Worm (Caenorhabditis elegans) whole organism, young adult: ENCODE measurements around the gene nhr-277.

Source experiments
- B0019.2 ChIP-seq: fragments of 200-800 bp; sonication (Bioruptor generic); conservative IDR thresholded peaks from 2 replicates; pipeline ENCODE4 v1.3.6; 2022; ENCODE audit warnings: missing genetic modification reagents, missing genetic modification characterization, missing compliant biosample characterization
- F10E7.11 ChIP-seq: sonication (generic microtip); optimal IDR thresholded peaks from 2 replicates; lab custom pipeline; 2017; ENCODE audit warnings: mild to moderate bottlenecking, missing genetic modification characterization, moderate library complexity, missing compliant biosample characterization
- F33H1.4 ChIP-seq: fragments of 200-800 bp; sonication (Bioruptor generic); IDR thresholded peaks from 2 replicates; pipeline ENCODE4 v1.3.6; 2022; ENCODE audit warnings: missing genetic modification reagents, missing genetic modification characterization, missing compliant biosample characterization
- F55B11.4 ChIP-seq: sonication (generic microtip); optimal IDR thresholded peaks from 2 replicates; lab custom pipeline; 2016; ENCODE audit warnings: missing compliant biosample characterization, missing genetic modification characterization, borderline replicate concordance; ENCODE audit not compliant: insufficient read depth
- F57C9.4 ChIP-seq: sonication (generic microtip); optimal IDR thresholded peaks from 2 replicates; lab custom pipeline; 2017; ENCODE audit warnings: mild to moderate bottlenecking, missing genetic modification characterization, missing compliant biosample characterization
- K12H6.12 ChIP-seq: fragments of 200-800 bp; sonication (Bioruptor generic); optimal IDR thresholded peaks from 2 replicates; lab custom pipeline; 2018; ENCODE audit warnings: mild to moderate bottlenecking, missing genetic modification characterization, missing compliant biosample characterization
- Y53F4B.3 ChIP-seq: fragments of 200-800 bp; sonication (Bioruptor generic); IDR thresholded peaks from 2 replicates; pipeline ENCODE4 v1.3.6; 2022; ENCODE audit warnings: missing genetic modification reagents, missing genetic modification characterization, missing compliant biosample characterization
- Y95B8A.8 ChIP-seq: fragments of 200-800 bp; sonication (Bioruptor generic); IDR thresholded peaks from 2 replicates; pipeline ENCODE4 v1.3.6; 2022; ENCODE audit warnings: missing genetic modification reagents, missing genetic modification characterization, missing compliant biosample characterization
- ZK185.1 ChIP-seq: sonication (generic microtip); optimal IDR thresholded peaks from 2 replicates; lab custom pipeline; 2016; ENCODE audit warnings: mild to moderate bottlenecking, missing genetic modification characterization, missing compliant biosample characterization; ENCODE audit not compliant: poor library complexity, severe bottlenecking
- akir-1 ChIP-seq: fragments of 200-800 bp; sonication (Bioruptor generic); optimal IDR thresholded peaks from 2 replicates; lab custom pipeline; 2018; ENCODE audit warnings: mild to moderate bottlenecking, missing genetic modification characterization, moderate library complexity, missing compliant biosample characterization
- ama-1 ChIP-seq, 3 experiments: fragments of 150-350 bp in 1 of 3; sonication (generic microtip) in 2 of 3; optimal IDR thresholded peaks; 2 replicates each; lab custom pipeline; 2014 to 2018; ENCODE audit warnings: missing biosample characterization in 2 of 3, missing genetic modification characterization in 2 of 3, missing genetic modification reagents in 2 of 3
- aptf-2 ChIP-seq: fragments of 200-800 bp; sonication (Bioruptor generic); conservative IDR thresholded peaks from 2 replicates; pipeline ENCODE4 v1.3.6; 2022; ENCODE audit warnings: missing genetic modification reagents, missing genetic modification characterization, missing compliant biosample characterization
- aptf-3 ChIP-seq: fragments of 200-800 bp; sonication (Bioruptor generic); IDR thresholded peaks from 2 replicates; pipeline ENCODE4 v1.3.6; 2022; ENCODE audit warnings: missing genetic modification characterization, missing compliant biosample characterization
- atf-7 ChIP-seq: sonication (generic microtip); optimal IDR thresholded peaks from 2 replicates; lab custom pipeline; 2017; ENCODE audit warnings: mild to moderate bottlenecking, missing genetic modification characterization, missing compliant biosample characterization
- athp-1 ChIP-seq: sonication (generic microtip); optimal IDR thresholded peaks from 2 replicates; lab custom pipeline; 2017; ENCODE audit warnings: mild to moderate bottlenecking, missing genetic modification characterization, missing compliant biosample characterization
- attf-5 ChIP-seq: fragments of 200-800 bp; sonication (Bioruptor generic); optimal IDR thresholded peaks from 2 replicates; lab custom pipeline; 2018; ENCODE audit warnings: mild to moderate bottlenecking, missing genetic modification characterization, missing compliant biosample characterization
- bed-2 ChIP-seq: fragments of 200-800 bp; sonication (Bioruptor generic); IDR thresholded peaks from 2 replicates; pipeline ENCODE4 v1.3.6; 2022; ENCODE audit warnings: missing genetic modification reagents, missing genetic modification characterization, missing compliant biosample characterization
- ceh-58 ChIP-seq: fragments of 200-800 bp; sonication (Bioruptor generic); IDR thresholded peaks from 2 replicates; pipeline ENCODE4 v1.3.6; 2022; ENCODE audit warnings: missing genetic modification characterization, missing compliant biosample characterization
- ceh-79 ChIP-seq: sonication (generic microtip); optimal IDR thresholded peaks from 2 replicates; lab custom pipeline; 2017; ENCODE audit warnings: mild to moderate bottlenecking, missing genetic modification characterization, missing compliant biosample characterization
- chd-7 ChIP-seq: sonication (generic microtip); optimal IDR thresholded peaks from 2 replicates; lab custom pipeline; 2016; ENCODE audit warnings: mild to moderate bottlenecking, missing genetic modification characterization, moderate library complexity, missing compliant biosample characterization
- die-1 ChIP-seq: sonication (generic microtip); optimal IDR thresholded peaks from 2 replicates; lab custom pipeline; 2016; ENCODE audit warnings: missing genotype, mild to moderate bottlenecking, missing genetic modification characterization, missing compliant biosample characterization
- dox-1 ChIP-seq: fragments of 200-800 bp; sonication (Bioruptor generic); IDR thresholded peaks from 2 replicates; pipeline ENCODE4 v1.3.6; 2022; ENCODE audit warnings: missing genetic modification reagents, missing genetic modification characterization, missing compliant biosample characterization
- dpff-1 ChIP-seq: sonication (generic microtip); optimal IDR thresholded peaks from 2 replicates; lab custom pipeline; 2017; ENCODE audit warnings: mild to moderate bottlenecking, missing genetic modification characterization, missing compliant biosample characterization
- dpl-1 ChIP-seq: fragments of 150-350 bp; optimal IDR thresholded peaks from 2 replicates; lab custom pipeline; 2014; ENCODE audit warnings: missing biosample characterization, missing genetic modification reagents, missing genetic modification characterization
- efl-1 ChIP-seq: fragments of 150-350 bp; optimal IDR thresholded peaks from 2 replicates; lab custom pipeline; 2014; ENCODE audit warnings: missing biosample characterization, missing genetic modification reagents, missing genetic modification characterization
- egl-44 ChIP-seq: fragments of 200-800 bp; sonication (Bioruptor generic); IDR thresholded peaks from 2 replicates; pipeline ENCODE4 v1.3.6; 2022; ENCODE audit warnings: missing genetic modification reagents, missing genetic modification characterization, missing compliant biosample characterization
- egrh-3 ChIP-seq: fragments of 200-800 bp; sonication (Bioruptor generic); IDR thresholded peaks from 2 replicates; pipeline ENCODE4 v1.3.6; 2022; ENCODE audit warnings: missing genetic modification reagents, missing genetic modification characterization, missing compliant biosample characterization
- ekl-4 ChIP-seq: fragments of 200-800 bp; sonication (Bioruptor generic); IDR thresholded peaks from 2 replicates; pipeline ENCODE4 v1.3.6; 2022; ENCODE audit warnings: missing genetic modification reagents, missing genetic modification characterization, missing compliant biosample characterization
- ets-4 ChIP-seq: fragments of 200-800 bp; sonication (Bioruptor generic); optimal IDR thresholded peaks from 2 replicates; lab custom pipeline; 2018; ENCODE audit warnings: mild to moderate bottlenecking, missing genetic modification characterization, missing compliant biosample characterization
- fkh-3 ChIP-seq: sonication (generic microtip); optimal IDR thresholded peaks from 2 replicates; lab custom pipeline; 2016; ENCODE audit warnings: mild to moderate bottlenecking, missing genetic modification characterization, missing compliant biosample characterization
- gei-17 ChIP-seq: fragments of 200-800 bp; sonication (Bioruptor generic); optimal IDR thresholded peaks from 2 replicates; lab custom pipeline; 2018; ENCODE audit warnings: mild to moderate bottlenecking, missing genetic modification characterization, missing compliant biosample characterization
- hmg-20 ChIP-seq: fragments of 200-800 bp; sonication (Bioruptor generic); IDR thresholded peaks from 2 replicates; pipeline ENCODE4 v1.3.6; 2022; ENCODE audit warnings: missing genetic modification reagents, missing genetic modification characterization, missing compliant biosample characterization
- lag-1 ChIP-seq: fragments of 200-800 bp; sonication (Bioruptor generic); IDR thresholded peaks from 2 replicates; pipeline ENCODE4 v1.3.6; 2022; ENCODE audit warnings: missing genetic modification reagents, missing genetic modification characterization, missing compliant biosample characterization
- lin-40 ChIP-seq: sonication (generic microtip); optimal IDR thresholded peaks from 2 replicates; lab custom pipeline; 2016; ENCODE audit warnings: missing genetic modification characterization, mild to moderate bottlenecking, missing compliant biosample characterization, missing genotype, missing genetic modification reagents
- lsl-1 ChIP-seq: fragments of 200-800 bp; sonication (Bioruptor generic); optimal IDR thresholded peaks from 2 replicates; lab custom pipeline; 2018; ENCODE audit warnings: mild to moderate bottlenecking, missing genetic modification characterization, moderate library complexity, missing compliant biosample characterization
- madf-10 ChIP-seq: sonication (generic microtip); optimal IDR thresholded peaks from 2 replicates; lab custom pipeline; 2016; ENCODE audit warnings: mild to moderate bottlenecking, missing genetic modification characterization, missing compliant biosample characterization
- madf-3 ChIP-seq: fragments of 200-800 bp; sonication (Bioruptor generic); IDR thresholded peaks from 2 replicates; pipeline ENCODE4 v1.3.6; 2022; ENCODE audit warnings: missing genetic modification reagents, missing genetic modification characterization, missing compliant biosample characterization
- madf-8 ChIP-seq: fragments of 200-800 bp; sonication (Bioruptor generic); conservative IDR thresholded peaks from 2 replicates; pipeline ENCODE4 v1.3.6; 2022; ENCODE audit warnings: missing genetic modification reagents, missing genetic modification characterization, missing compliant biosample characterization
- mcd-1 ChIP-seq: fragments of 200-800 bp; sonication (Bioruptor generic); IDR thresholded peaks from 2 replicates; pipeline ENCODE4 v1.3.6; 2022; ENCODE audit warnings: missing genetic modification reagents, missing genetic modification characterization, missing compliant biosample characterization
- nhr-27 ChIP-seq: fragments of 200-800 bp; sonication (Bioruptor generic); optimal IDR thresholded peaks from 2 replicates; lab custom pipeline; 2018; ENCODE audit warnings: mild to moderate bottlenecking, missing genetic modification characterization, moderate library complexity, missing compliant biosample characterization
- rcor-1 ChIP-seq: fragments of 200-800 bp; sonication (Bioruptor generic); IDR thresholded peaks from 2 replicates; pipeline ENCODE4 v1.3.6; 2022; ENCODE audit warnings: missing genetic modification reagents, missing genetic modification characterization, missing compliant biosample characterization
- tbp1 ChIP-seq: fragments of 200-800 bp; sonication (Bioruptor generic); optimal IDR thresholded peaks from 2 replicates; lab custom pipeline; 2018; ENCODE audit warnings: mild to moderate bottlenecking, missing genetic modification characterization, missing compliant biosample characterization
- unc-62 ChIP-seq: fragments of 150-350 bp; optimal IDR thresholded peaks from 2 replicates; lab custom pipeline; 2014; ENCODE audit warnings: missing biosample characterization, missing genetic modification reagents, missing genetic modification characterization
- ztf-22 ChIP-seq: fragments of 200-800 bp; sonication (Bioruptor generic); optimal IDR thresholded peaks from 2 replicates; lab custom pipeline; 2018; ENCODE audit warnings: mild to moderate bottlenecking, missing genetic modification characterization, moderate library complexity, missing compliant biosample characterization
- ztf-25 ChIP-seq: fragments of 200-800 bp; sonication (Bioruptor generic); IDR thresholded peaks from 2 replicates; pipeline ENCODE4 v1.3.6; 2022; ENCODE audit warnings: missing genetic modification reagents, missing genetic modification characterization, missing compliant biosample characterization
- ztf-26 ChIP-seq: sonication (generic microtip); optimal IDR thresholded peaks from 2 replicates; lab custom pipeline; 2017; ENCODE audit warnings: missing genetic modification characterization, missing compliant biosample characterization

nhr-277 gene

ce11 chrIV:2708329-2708965 lies 34.3 kb upstream of the nhr-277 start (continued):
- TF ChIP-seq madf-10 = peak; percentile 65

- TF ChIP-seq gei-17 (peak; percentile 20), ceh-58 (no peak), bed-2 (no peak), die-1 (tag; lab: Kevin White, UChicago) (no peak), madf-3 (GFP tag; lab: Robert Waterston, UW) (peak; percentile 60; the same call in 1 of the 2 replicates), ztf-25 (GFP tag; lab: Robert Waterston, UW) (no peak), atf-7 (peak; percentile 65), rcor-1 (no peak), madf-8 (GFP tag; lab: Robert Waterston, UW) (no peak), ceh-79 (tag; lab: Kevin White, UChicago) (no peak), dpff-1 (tag; lab: Kevin White, UChicago) (no peak), lsl-1 (GFP tag; lab: Kevin White, UChicago) (no peak), athp-1 (no peak), lag-1 (GFP tag; lab: Robert Waterston, UW) (no peak), attf-5 (GFP tag; lab: Kevin White, UChicago) (peak; percentile 67), ets-4 (GFP tag; lab: Kevin White, UChicago) (peak; percentile 63), F10E7.11 (no peak), fkh-3 (tag; lab: Kevin White, UChicago) (no peak), ekl-4 (GFP tag; lab: Robert Waterston, UW) (no peak), efl-1 (GFP tag; lab: Kevin White, UChicago) (no peak), madf-10 (peak; percentile 60), nhr-27 (tag; lab: Kevin White, UChicago) (no peak), akir-1 (GFP tag; lab: Kevin White, UChicago) (no peak), B0019.2 (GFP tag; lab: Robert Waterston, UW) (no peak), egl-44 (peak; percentile 65; the same call in 1 of the 2 replicates), Y95B8A.8 (peak; percentile 77), tbp1 (GFP tag; lab: Kevin White, UChicago) (peak; percentile 46), mcd-1 (GFP tag; lab: Robert Waterston, UW) (no peak), dox-1 (GFP tag; lab: Robert Waterston, UW) (no peak; the same call in 1 of the 2 replicates), F55B11.4 (tag; lab: Kevin White, UChicago) (no peak), dpl-1 (GFP tag; lab: Kevin White, UChicago) (no peak), F57C9.4 (tag; lab: Kevin White, UChicago) (no peak), ZK185.1 (tag; lab: Kevin White, UChicago) (no peak), egrh-3 (GFP tag; lab: Robert Waterston, UW) (no peak), ztf-22 (GFP tag; lab: Kevin White, UChicago) (peak; percentile 90), chd-7 (tag; lab: Kevin White, UChicago) (peak; percentile 48), ztf-26 (no peak), unc-62 (no peak), aptf-3 (GFP tag; lab: Robert Waterston, UW) (no peak), lin-40 (no peak), hmg-20 (peak; percentile 26; the same call in 1 of the 2 replicates), F33H1.4 (GFP tag; lab: Robert Waterston, UW) (no peak), Y53F4B.3 (no peak), aptf-2 (no peak), K12H6.12 (tag; lab: Kevin White, UChicago) (no peak), ama-1 (optimal IDR thresholded peaks at IDR 0.05; lab: Kevin White, UChicago) (no peak), ama-1 (GFP tag; optimal IDR thresholded peaks at IDR 0.05; lab: Kevin White, UChicago) (no peak)
These were observed 33.1 kb upstream of the nhr-277 start for ce11 chrIV:2709590-2710201.
